Worm (Caenorhabditis elegans) whole organism, early embryonic: ENCODE data around the gene ncs-3.

Experiments
- B0310.2 ChIP-seq: sonication (generic microtip); optimal IDR thresholded peaks from 2 replicates; lab custom pipeline; 2016; ENCODE audit warnings: mild to moderate bottlenecking, missing genetic modification characterization, missing compliant biosample characterization
- F13C5.2 ChIP-seq: sonication (generic microtip); optimal IDR thresholded peaks from 2 replicates; lab custom pipeline; 2017; ENCODE audit warnings: mild to moderate bottlenecking, missing genetic modification characterization, inconsistent platforms, missing compliant biosample characterization
- aly-1 ChIP-seq: sonication (generic microtip); optimal IDR thresholded peaks from 2 replicates; lab custom pipeline; 2016; ENCODE audit warnings: missing genetic modification characterization, missing compliant biosample characterization
- ama-1 ChIP-seq: fragments of 150-350 bp; optimal IDR thresholded peaks from 2 replicates; lab custom pipeline; 2014
- ceh-13 ChIP-seq: fragments of 200-800 bp; sonication (Bioruptor generic); optimal IDR thresholded peaks from 2 replicates; lab custom pipeline; 2018; ENCODE audit warnings: mild to moderate bottlenecking, missing genetic modification characterization, missing compliant biosample characterization
- ceh-36 ChIP-seq: sonication (generic microtip); optimal IDR thresholded peaks from 2 replicates; lab custom pipeline; 2016; ENCODE audit warnings: missing genetic modification characterization, inconsistent platforms, missing compliant biosample characterization
- ets-7 ChIP-seq: sonication (generic microtip); optimal IDR thresholded peaks from 2 replicates; lab custom pipeline; 2016; ENCODE audit warnings: missing genotype, missing genetic modification characterization, missing compliant biosample characterization
- flt-1 ChIP-seq: fragments of 200-800 bp; sonication (Bioruptor generic); IDR thresholded peaks from 2 replicates; pipeline ENCODE4 v1.3.6; 2022; ENCODE audit warnings: missing genetic modification characterization, missing compliant biosample characterization
- hmg-4 ChIP-seq: fragments of 200-800 bp; sonication (Bioruptor generic); optimal IDR thresholded peaks from 2 replicates; lab custom pipeline; 2018; ENCODE audit warnings: mild to moderate bottlenecking, missing genetic modification characterization, missing compliant biosample characterization
- hnd-1 ChIP-seq: sonication (generic microtip); optimal IDR thresholded peaks from 2 replicates; lab custom pipeline; 2016; ENCODE audit warnings: missing genetic modification characterization, missing compliant biosample characterization
- pes-1 ChIP-seq: fragments of 200-800 bp; sonication (Bioruptor generic); IDR thresholded peaks from 2 replicates; pipeline ENCODE4 v1.3.6; 2022; ENCODE audit warnings: missing genetic modification reagents, missing genetic modification characterization, missing compliant biosample characterization
- sea-1 ChIP-seq: fragments of 200-800 bp; sonication (Bioruptor generic); conservative IDR thresholded peaks from 2 replicates; pipeline ENCODE4 v1.3.6; 2022; ENCODE audit warnings: missing genetic modification characterization, missing compliant biosample characterization
- tbx-37 ChIP-seq: fragments of 200-800 bp; sonication (Bioruptor generic); conservative IDR thresholded peaks from 2 replicates; pipeline ENCODE4 v1.3.6; 2022; ENCODE audit warnings: missing genetic modification reagents, missing genetic modification characterization, missing compliant biosample characterization
- tra-4 ChIP-seq: sonication (generic microtip); optimal IDR thresholded peaks from 2 replicates; lab custom pipeline; 2017; ENCODE audit warnings: missing genetic modification characterization, missing compliant biosample characterization

DNA sequence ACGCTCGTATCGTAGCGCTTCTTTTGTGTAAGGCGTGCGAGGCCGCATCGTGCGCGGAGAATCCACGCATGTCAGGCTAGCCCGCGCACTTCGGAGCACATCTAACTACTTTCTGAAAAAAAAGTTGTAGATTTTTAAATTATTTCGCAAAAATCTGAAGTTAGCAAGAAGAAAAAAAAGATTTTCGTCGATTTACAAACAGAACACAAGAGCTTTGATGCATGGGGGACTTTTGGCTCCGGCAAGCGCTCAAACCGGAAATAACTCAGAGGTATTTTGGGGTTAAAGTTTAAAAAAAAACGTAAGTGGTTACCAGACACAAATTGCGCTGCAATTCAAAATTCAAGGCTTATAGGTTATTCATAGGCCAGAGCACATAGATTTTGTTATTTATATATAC is 36.4 kb upstream of the ncs-3 start, which contains the start of the genes F55A4.13 and nlf-1:
- no peak for TF ChIP-seq ceh-36 (tag; lab: Kevin White, UChicago)
- TF ChIP-seq ama-1 (lab: Kevin White, UChicago): no peak
- no peak for TF ChIP-seq flt-1 (GFP tag; lab: Robert Waterston, UW)
- TF ChIP-seq ceh-13 (GFP tag; lab: Kevin White, UChicago): no peak
- no peak for TF ChIP-seq hnd-1 (tag; lab: Kevin White, UChicago)
- TF ChIP-seq tbx-37 (GFP tag; lab: Robert Waterston, UW): no peak
- no peak for TF ChIP-seq sea-1
- no peak for TF ChIP-seq ets-7 (tag; lab: Kevin White, UChicago)
- TF ChIP-seq hmg-4 (GFP tag; lab: Kevin White, UChicago): no peak
- no peak for TF ChIP-seq tra-4 (tag; lab: Kevin White, UChicago)
- TF ChIP-seq B0310.2 (tag; lab: Kevin White, UChicago): no peak
- no peak for TF ChIP-seq pes-1
- no peak for TF ChIP-seq aly-1 (tag; lab: Kevin White, UChicago)
- no peak for TF ChIP-seq F13C5.2 (tag; lab: Kevin White, UChicago)
